ENCODE assay signal across 4 worm cellular contexts in genomic region chrX:6867707-6868106, ce11.
TF ChIP-seq lines count a peak whose summit lies in the region.

No protein-coding gene starts in this region.

TF ChIP-seq in whole organism, L2 larva, 48 proteins besides CTCF, POLR2A, EP300 and RAD21 (continues in another document):
- TF ChIP-seq elt-3 (tag; optimal IDR thresholded peaks at IDR 0.05; lab: Kevin White, UChicago): no peak
- TF ChIP-seq nhr-237 (tag; optimal IDR thresholded peaks at IDR 0.05; lab: Kevin White, UChicago): no peak
- peak; percentile 66 for TF ChIP-seq nhr-129 (tag; optimal IDR thresholded peaks at IDR 0.05; lab: Kevin White, UChicago)
- TF ChIP-seq nhr-21 (tag; optimal IDR thresholded peaks at IDR 0.05; lab: Kevin White, UChicago): peak; percentile 11
- TF ChIP-seq egl-27 (tag; optimal IDR thresholded peaks at IDR 0.05; lab: Kevin White, UChicago): peak; percentile 47
- TF ChIP-seq fos-1 (tag; optimal IDR thresholded peaks at IDR 0.05; lab: Kevin White, UChicago): peak; percentile 59
- peak; percentile 31 for TF ChIP-seq lin-13 (GFP tag; optimal IDR thresholded peaks at IDR 0.05; lab: Kevin White, UChicago)
- no peak for TF ChIP-seq mab-5 (tag; optimal IDR thresholded peaks at IDR 0.05; lab: Kevin White, UChicago)
- TF ChIP-seq lsy-2 (tag; optimal IDR thresholded peaks at IDR 0.05; lab: Kevin White, UChicago): no peak
- peak; percentile 63 for TF ChIP-seq sma-3 (GFP tag; optimal IDR thresholded peaks at IDR 0.05; lab: Kevin White, UChicago)
- no peak for TF ChIP-seq alr-1 (tag; optimal IDR thresholded peaks at IDR 0.05; lab: Kevin White, UChicago)
- no peak for TF ChIP-seq dmd-4 (tag; optimal IDR thresholded peaks at IDR 0.05; lab: Kevin White, UChicago)
- no peak for TF ChIP-seq nhr-25 (tag; optimal IDR thresholded peaks at IDR 0.05; lab: Kevin White, UChicago)
- TF ChIP-seq lin-39 (tag; optimal IDR thresholded peaks at IDR 0.05; lab: Kevin White, UChicago): no peak
- peak; percentile 62 for TF ChIP-seq Y55F3AM.14 (GFP tag; optimal IDR thresholded peaks at IDR 0.05; lab: Kevin White, UChicago)
- TF ChIP-seq ztf-4 (tag; optimal IDR thresholded peaks at IDR 0.05; lab: Kevin White, UChicago): no peak
- TF ChIP-seq elt-1 (tag; optimal IDR thresholded peaks at IDR 0.05; lab: Kevin White, UChicago): no peak
- TF ChIP-seq nhr-11 (tag; optimal IDR thresholded peaks at IDR 0.05; lab: Kevin White, UChicago): no peak
- no peak for TF ChIP-seq ztf-11 (tag; optimal IDR thresholded peaks at IDR 0.05; lab: Kevin White, UChicago)
- TF ChIP-seq nhr-6 (tag; optimal IDR thresholded peaks at IDR 0.05; lab: Kevin White, UChicago): no peak
- TF ChIP-seq sma-9 (GFP tag; optimal IDR thresholded peaks at IDR 0.05; lab: Kevin White, UChicago): peak; percentile 82
- no peak for TF ChIP-seq sma-9 (tag; optimal IDR thresholded peaks at IDR 0.05; lab: Kevin White, UChicago)
- TF ChIP-seq lin-11 (tag; optimal IDR thresholded peaks at IDR 0.05; lab: Kevin White, UChicago): no peak
- no peak for TF ChIP-seq aly-2 (tag; optimal IDR thresholded peaks at IDR 0.05; lab: Kevin White, UChicago)

TF ChIP-seq in whole organism, L4 larva, 104 proteins besides CTCF, POLR2A, EP300 and RAD21 (continues in another document):
- TF ChIP-seq set-16 (GFP tag; IDR thresholded peaks at IDR 0.05; lab: Robert Waterston, UW) (no peak), nhr-111 (GFP tag; optimal IDR thresholded peaks at IDR 0.05; lab: Kevin White, UChicago) (peak; percentile 88), duxl-1 (tag; optimal IDR thresholded peaks at IDR 0.05; lab: Kevin White, UChicago; ENCODE audit: poor library complexity) (peak; percentile 89), ceh-82 (tag; optimal IDR thresholded peaks at IDR 0.05; lab: Kevin White, UChicago) (no peak), unc-62 (GFP tag; optimal IDR thresholded peaks at IDR 0.05 in 1 of 2; lab: Kevin White, UChicago) (peak in 1 of 2 experiments; percentile 53), unc-62 (tag; optimal IDR thresholded peaks at IDR 0.05; lab: Kevin White, UChicago) (no peak), mxl-2 (GFP tag; conservative IDR thresholded peaks at IDR 0.05; lab: Robert Waterston, UW) (peak; percentile 69), mep-1 (tag; optimal IDR thresholded peaks at IDR 0.05; lab: Kevin White, UChicago) (no peak), mdl-1 (tag; optimal IDR thresholded peaks at IDR 0.05; lab: Kevin White, UChicago) (peak in 1 of 2 experiments; percentile 14), nhr-41 (GFP tag; IDR thresholded peaks at IDR 0.05; lab: Robert Waterston, UW) (peak; percentile 90), dpl-1 (GFP tag; optimal IDR thresholded peaks at IDR 0.05; lab: Kevin White, UChicago) (no peak), nhr-77 (tag; optimal IDR thresholded peaks at IDR 0.05; lab: Kevin White, UChicago) (no peak), lin-38 (GFP tag; IDR thresholded peaks at IDR 0.05; lab: Robert Waterston, UW) (no peak; the same call in 1 of the 2 replicates), nhr-42 (GFP tag; IDR thresholded peaks at IDR 0.05; lab: Robert Waterston, UW) (peak; percentile 69), fkh-10 (GFP tag; optimal IDR thresholded peaks at IDR 0.05; lab: Kevin White, UChicago) (no peak), ceh-32 (tag; optimal IDR thresholded peaks at IDR 0.05; lab: Kevin White, UChicago; ENCODE audit: poor library complexity) (no peak), cey-2 (tag; optimal IDR thresholded peaks at IDR 0.05; lab: Kevin White, UChicago; ENCODE audit: borderline replicate concordance, insufficient read depth) (no peak), nhr-10 (tag; optimal IDR thresholded peaks at IDR 0.05; lab: Kevin White, UChicago) (no peak), T20F7.1 (GFP tag; optimal IDR thresholded peaks at IDR 0.05; lab: Kevin White, UChicago) (peak; percentile 60), ces-1 (GFP tag; optimal IDR thresholded peaks at IDR 0.05; lab: Kevin White, UChicago) (no peak), F10B5.3 (tag; optimal IDR thresholded peaks at IDR 0.05; lab: Kevin White, UChicago) (peak; percentile 73), unc-130 (GFP tag; optimal IDR thresholded peaks at IDR 0.05; lab: Kevin White, UChicago) (no peak), aha-1 (tag; lab: Kevin White, UChicago) (peak; percentile 99), R02D3.7 (tag; optimal IDR thresholded peaks at IDR 0.05; lab: Kevin White, UChicago) (peak; percentile 2)

TF ChIP-seq in whole organism, late embryonic, 69 proteins besides CTCF, POLR2A, EP300 and RAD21 (continues in another document):
- TF ChIP-seq dve-1 (tag; optimal IDR thresholded peaks at IDR 0.05; lab: Kevin White, UChicago) (no peak), ttx-3 (tag; optimal IDR thresholded peaks at IDR 0.05; lab: Kevin White, UChicago) (no peak), che-1 (tag; optimal IDR thresholded peaks at IDR 0.05; lab: Kevin White, UChicago) (peak; percentile 32), ceh-30 (tag; optimal IDR thresholded peaks at IDR 0.05; lab: Kevin White, UChicago) (no peak), ref-2 (tag; optimal IDR thresholded peaks at IDR 0.05; lab: Kevin White, UChicago) (peak; percentile 32), lim-6 (tag; optimal IDR thresholded peaks at IDR 0.05; lab: Kevin White, UChicago) (no peak), Y22D7AL.16 (tag; optimal IDR thresholded peaks at IDR 0.05; lab: Kevin White, UChicago) (no peak), ceh-48 (tag; optimal IDR thresholded peaks at IDR 0.05; lab: Kevin White, UChicago) (no peak), npax-4 (tag; optimal IDR thresholded peaks at IDR 0.05; lab: Kevin White, UChicago) (peak; percentile 11), ceh-22 (tag; optimal IDR thresholded peaks at IDR 0.05; lab: Kevin White, UChicago) (no peak), unc-3 (GFP tag; conservative IDR thresholded peaks at IDR 0.05; lab: Robert Waterston, UW) (no peak), unc-3 (tag; optimal IDR thresholded peaks at IDR 0.05; lab: Kevin White, UChicago) (no peak), fkh-10 (GFP tag; optimal IDR thresholded peaks at IDR 0.05; lab: Kevin White, UChicago) (no peak), hlh-30 (tag; optimal IDR thresholded peaks at IDR 0.05; lab: Kevin White, UChicago; ENCODE audit: insufficient read depth) (no peak), ceh-6 (GFP tag; optimal IDR thresholded peaks at IDR 0.05; lab: Kevin White, UChicago) (peak; percentile 57), ztf-16 (tag; optimal IDR thresholded peaks at IDR 0.05; lab: Kevin White, UChicago) (no peak), ama-1 (optimal IDR thresholded peaks at IDR 0.05; lab: Kevin White, UChicago) (no peak), zip-5 (tag; optimal IDR thresholded peaks at IDR 0.05; lab: Kevin White, UChicago) (no peak), unc-86 (tag; optimal IDR thresholded peaks at IDR 0.05; lab: Kevin White, UChicago) (no peak), sox-4 (tag; optimal IDR thresholded peaks at IDR 0.05; lab: Kevin White, UChicago) (no peak), tbx-2 (tag; optimal IDR thresholded peaks at IDR 0.05; lab: Kevin White, UChicago) (peak; percentile 17), nhr-232 (tag; optimal IDR thresholded peaks at IDR 0.05; lab: Kevin White, UChicago) (no peak), tbx-7 (tag; optimal IDR thresholded peaks at IDR 0.05; lab: Kevin White, UChicago) (no peak), ceh-14 (tag; optimal IDR thresholded peaks at IDR 0.05; lab: Kevin White, UChicago) (no peak), C38D4.7 (GFP tag; optimal IDR thresholded peaks at IDR 0.05; lab: Kevin White, UChicago) (peak; percentile 42), nfya-1 (tag; optimal IDR thresholded peaks at IDR 0.05; lab: Kevin White, UChicago) (no peak), elt-4 (tag; optimal IDR thresholded peaks at IDR 0.05; lab: Kevin White, UChicago) (no peak)

TF ChIP-seq in whole organism, mixed stage, embryonic, 35 proteins besides CTCF, POLR2A, EP300 and RAD21:
- TF ChIP-seq sem-2 (GFP tag; optimal IDR thresholded peaks at IDR 0.05; lab: Kevin White, UChicago): peak; percentile 5
- TF ChIP-seq mab-5 (tag; optimal IDR thresholded peaks at IDR 0.05; lab: Kevin White, UChicago): no peak
- TF ChIP-seq nhr-28 (tag; optimal IDR thresholded peaks at IDR 0.05; lab: Kevin White, UChicago): no peak
- TF ChIP-seq blmp-1 (tag; optimal IDR thresholded peaks at IDR 0.05; lab: Kevin White, UChicago): no peak
- TF ChIP-seq pha-4 (tag; optimal IDR thresholded peaks at IDR 0.05; lab: Kevin White, UChicago): no peak
- no peak for TF ChIP-seq unc-62 (GFP tag; optimal IDR thresholded peaks at IDR 0.05; lab: Kevin White, UChicago)
- TF ChIP-seq sptf-1 (tag; optimal IDR thresholded peaks at IDR 0.05; lab: Kevin White, UChicago): peak; percentile 41
- TF ChIP-seq bed-3 (GFP tag; optimal IDR thresholded peaks at IDR 0.05; lab: Kevin White, UChicago): no peak
- no peak for TF ChIP-seq nhr-237 (tag; optimal IDR thresholded peaks at IDR 0.05; lab: Kevin White, UChicago)
- no peak for TF ChIP-seq mep-1 (tag; optimal IDR thresholded peaks at IDR 0.05; lab: Kevin White, UChicago)
- TF ChIP-seq nhr-12 (tag; optimal IDR thresholded peaks at IDR 0.05; lab: Kevin White, UChicago): no peak
- no peak for TF ChIP-seq unc-39 (tag; optimal IDR thresholded peaks at IDR 0.05; lab: Kevin White, UChicago)
- peak; percentile 52 for TF ChIP-seq drap-1 (GFP tag; optimal IDR thresholded peaks at IDR 0.05; lab: Kevin White, UChicago)
- TF ChIP-seq ham-2 (GFP tag; optimal IDR thresholded peaks at IDR 0.05; lab: Kevin White, UChicago): peak; percentile 42
- TF ChIP-seq unc-120 (tag; optimal IDR thresholded peaks at IDR 0.05; lab: Kevin White, UChicago; ENCODE audit: poor library complexity, severe bottlenecking): peak; percentile 15
- peak; percentile 7 for TF ChIP-seq M03D4.4 (tag; optimal IDR thresholded peaks at IDR 0.05; lab: Kevin White, UChicago)
- TF ChIP-seq lin-32 (GFP tag; optimal IDR thresholded peaks at IDR 0.05; lab: Kevin White, UChicago): peak; percentile 5
- TF ChIP-seq ceh-83 (GFP tag; optimal IDR thresholded peaks at IDR 0.05; lab: Kevin White, UChicago): peak; percentile 31
- no peak for TF ChIP-seq nhr-76 (tag; optimal IDR thresholded peaks at IDR 0.05; lab: Kevin White, UChicago)
- TF ChIP-seq cnd-1 (tag; optimal IDR thresholded peaks at IDR 0.05; lab: Kevin White, UChicago): peak; percentile 76
